Worm (Caenorhabditis elegans) whole organism, L1 larva: ENCODE measurements around the gene C02D5.2.

ENCODE experiments used
- aly-2 ChIP-seq: fragments of 150-350 bp; optimal IDR thresholded peaks from 2 replicates; lab custom pipeline; 2014; ENCODE audit warnings: missing biosample characterization, missing genetic modification characterization
- blmp-1 ChIP-seq: fragments of 150-350 bp; optimal IDR thresholded peaks from 2 replicates; lab custom pipeline; 2014; ENCODE audit warnings: missing biosample characterization, missing genetic modification characterization
- dsc-1 ChIP-seq: sonication (generic microtip); optimal IDR thresholded peaks from 2 replicates; lab custom pipeline; 2016; ENCODE audit warnings: mild to moderate bottlenecking, missing genetic modification characterization, missing compliant biosample characterization
- egl-13 ChIP-seq: sonication (generic microtip); optimal IDR thresholded peaks from 2 replicates; lab custom pipeline; 2016; ENCODE audit warnings: missing genotype, missing genetic modification reagents, missing genetic modification characterization, missing compliant biosample characterization
- egl-27 ChIP-seq, 2 experiments: fragments of 150-350 bp in 1 of 2; sonication (generic microtip); optimal IDR thresholded peaks; 3 replicates each; lab custom pipeline; 2017 to 2018; ENCODE audit warnings: missing biosample characterization in 2 of 2, missing genetic modification characterization in 2 of 2, missing genetic modification reagents in 2 of 2
- elt-2 ChIP-seq: sonication (generic microtip); optimal IDR thresholded peaks from 2 replicates; lab custom pipeline; 2016; ENCODE audit warnings: missing genetic modification characterization, mild to moderate bottlenecking, inconsistent platforms, missing compliant biosample characterization, missing genetic modification reagents
- fkh-8 ChIP-seq: sonication (generic microtip); optimal IDR thresholded peaks from 2 replicates; lab custom pipeline; 2016; ENCODE audit warnings: mild to moderate bottlenecking, missing genetic modification characterization, missing compliant biosample characterization
- grh-1 ChIP-seq: fragments of 200-800 bp; sonication (Bioruptor generic); IDR thresholded peaks from 2 replicates; pipeline ENCODE4 v1.3.6; 2022; ENCODE audit warnings: missing genetic modification reagents, missing genetic modification characterization, missing compliant biosample characterization
- hlh-17 ChIP-seq: fragments of 200-800 bp; sonication (Bioruptor generic); optimal IDR thresholded peaks from 2 replicates; lab custom pipeline; 2018; ENCODE audit warnings: missing genetic modification characterization, mild to moderate bottlenecking, missing compliant biosample characterization, moderate library complexity, borderline replicate concordance
- hpl-2 ChIP-seq: fragments of 150-350 bp; optimal IDR thresholded peaks from 2 replicates; lab custom pipeline; 2014; ENCODE audit warnings: missing biosample characterization, missing genetic modification reagents, missing genetic modification characterization
- isw-1 ChIP-seq: fragments of 200-800 bp; sonication (Bioruptor generic); IDR thresholded peaks from 2 replicates; pipeline ENCODE4 v1.3.6; 2022; ENCODE audit warnings: missing genetic modification characterization, missing compliant biosample characterization
- jun-1 ChIP-seq: fragments of 150-350 bp; optimal IDR thresholded peaks from 2 replicates; lab custom pipeline; 2014; ENCODE audit warnings: missing biosample characterization, missing genetic modification reagents, missing genetic modification characterization
- lin-14 ChIP-seq: fragments of 200-800 bp; sonication (Bioruptor generic); optimal IDR thresholded peaks from 2 replicates; lab custom pipeline; 2018; ENCODE audit warnings: mild to moderate bottlenecking, missing genetic modification characterization, moderate library complexity, missing compliant biosample characterization
- lin-39 ChIP-seq: fragments of 150-350 bp; optimal IDR thresholded peaks from 2 replicates; lab custom pipeline; 2014; ENCODE audit warnings: missing biosample characterization, missing genetic modification reagents, missing genetic modification characterization
- mab-9 ChIP-seq: fragments of 200-800 bp; sonication (Bioruptor generic); IDR thresholded peaks from 2 replicates; pipeline ENCODE4 v1.3.6; 2022; ENCODE audit warnings: missing genetic modification reagents, missing genetic modification characterization, missing compliant biosample characterization
- mep-1 ChIP-seq: fragments of 150-350 bp; optimal IDR thresholded peaks from 2 replicates; lab custom pipeline; 2014; ENCODE audit warnings: missing biosample characterization, missing genetic modification characterization
- nhr-12 ChIP-seq: sonication (generic microtip); optimal IDR thresholded peaks from 2 replicates; lab custom pipeline; 2017; ENCODE audit warnings: missing biosample characterization, missing genetic modification characterization
- nhr-19 ChIP-seq: fragments of 200-800 bp; sonication (Bioruptor generic); conservative IDR thresholded peaks from 2 replicates; pipeline ENCODE4 v1.3.6; 2022; ENCODE audit warnings: missing genetic modification characterization, missing compliant biosample characterization
- nhr-237 ChIP-seq: fragments of 150-350 bp; optimal IDR thresholded peaks from 2 replicates; lab custom pipeline; 2014; ENCODE audit warnings: missing biosample characterization, missing genetic modification characterization
- nhr-28 ChIP-seq: fragments of 150-350 bp; optimal IDR thresholded peaks from 2 replicates; lab custom pipeline; 2014; ENCODE audit warnings: missing biosample characterization, missing genetic modification characterization
- nhr-47 ChIP-seq: sonication (generic microtip); optimal IDR thresholded peaks from 2 replicates; lab custom pipeline; 2016; ENCODE audit warnings: mild to moderate bottlenecking, missing genetic modification characterization, moderate library complexity, missing compliant biosample characterization
- nhr-76 ChIP-seq: sonication (generic microtip); optimal IDR thresholded peaks from 2 replicates; lab custom pipeline; 2017; ENCODE audit warnings: missing biosample characterization, missing genetic modification characterization
- nhr-85 ChIP-seq: sonication (generic microtip); peaks from one replicate; lab custom pipeline; 2016; ENCODE audit warnings: missing genetic modification characterization, inconsistent platforms, missing compliant biosample characterization
- pag-3 ChIP-seq: sonication (generic microtip); optimal IDR thresholded peaks from 2 replicates; lab custom pipeline; 2017; ENCODE audit warnings: missing genetic modification characterization, mild to moderate bottlenecking, missing compliant biosample characterization, antibody characterized with exemption, borderline replicate concordance; ENCODE audit not compliant: insufficient read depth
- pqm-1 ChIP-seq: sonication (generic microtip); optimal IDR thresholded peaks from 3 replicates; lab custom pipeline; 2017; ENCODE audit warnings: missing biosample characterization, missing genetic modification characterization
- swsn-7 ChIP-seq: sonication (generic microtip); optimal IDR thresholded peaks from 2 replicates; lab custom pipeline; 2016; ENCODE audit warnings: missing genetic modification characterization, missing compliant biosample characterization
- tbx-2 ChIP-seq: sonication (generic microtip); optimal IDR thresholded peaks from 2 replicates; lab custom pipeline; 2016; ENCODE audit warnings: missing genetic modification characterization, missing compliant biosample characterization
- unc-130 ChIP-seq: fragments of 150-350 bp; optimal IDR thresholded peaks from 2 replicates; lab custom pipeline; 2017; ENCODE audit warnings: missing biosample characterization, missing genetic modification characterization, inconsistent platforms
- unc-30 ChIP-seq: sonication (generic microtip); optimal IDR thresholded peaks from 2 replicates; lab custom pipeline; 2017; ENCODE audit warnings: missing biosample characterization, missing genetic modification characterization
- unc-62 ChIP-seq: fragments of 150-350 bp; optimal IDR thresholded peaks from 2 replicates; lab custom pipeline; 2014; ENCODE audit warnings: missing biosample characterization, missing genetic modification reagents, missing genetic modification characterization
- unc-98 ChIP-seq: fragments of 200-800 bp; sonication (Bioruptor generic); IDR thresholded peaks from 2 replicates; pipeline ENCODE4 v1.3.6; 2022; ENCODE audit warnings: missing genetic modification characterization, missing compliant biosample characterization
- xbp-1 ChIP-seq: sonication (generic microtip); optimal IDR thresholded peaks from 2 replicates; lab custom pipeline; 2016; ENCODE audit warnings: missing genetic modification characterization, missing compliant biosample characterization
- zag-1 ChIP-seq: fragments of 150-350 bp; optimal IDR thresholded peaks from 2 replicates; lab custom pipeline; 2014; ENCODE audit warnings: missing biosample characterization, missing genetic modification characterization

Gene C02D5.2

ce11 chrIII:8589195-8589594 is 32.1 kb downstream of the C02D5.2 start, which contains the start of gene fip-3:
Gene fip-3, minus strand, starts transcription at chrIII:8589488.
- TF ChIP-seq jun-1 (tag; lab: Kevin White, UChicago): no peak
- TF ChIP-seq nhr-85: no peak
- TF ChIP-seq lin-14: no peak

- TF ChIP-seq unc-130 (tag; lab: Kevin White, UChicago) (no peak), mep-1 (tag; lab: Kevin White, UChicago) (no peak), unc-98 (GFP tag; lab: Robert Waterston, UW) (no peak), aly-2 (no peak), blmp-1 (tag; lab: Kevin White, UChicago) (no peak), nhr-19 (no peak), pqm-1 (tag; lab: Kevin White, UChicago) (no peak), isw-1 (GFP tag; lab: Robert Waterston, UW) (no peak), unc-62 (GFP tag; lab: Kevin White, UChicago) (no peak), egl-13 (tag; lab: Kevin White, UChicago) (no peak), xbp-1 (tag; lab: Kevin White, UChicago) (no peak), hpl-2 (GFP tag; lab: Kevin White, UChicago) (no peak), grh-1 (no peak), nhr-28 (tag; lab: Kevin White, UChicago) (no peak), nhr-47 (tag; lab: Kevin White, UChicago) (no peak), swsn-7 (tag; lab: Kevin White, UChicago) (no peak), dsc-1 (no peak), zag-1 (tag; lab: Kevin White, UChicago) (no peak), lin-39 (tag; lab: Kevin White, UChicago) (no peak)
Measured at ce11 chrIII:8590882-8591281, 33.7 kb downstream of the C02D5.2 start, which contains the start of gene fipr-16. Gene fipr-16, minus strand, starts transcription at chrIII:8590982.

- no peak for TF ChIP-seq isw-1 (GFP tag; lab: Robert Waterston, UW)
- no peak for TF ChIP-seq xbp-1 (tag; lab: Kevin White, UChicago)
- no peak for TF ChIP-seq nhr-85
- TF ChIP-seq zag-1 (tag; lab: Kevin White, UChicago): no peak
- no peak for TF ChIP-seq nhr-28 (tag; lab: Kevin White, UChicago)
- TF ChIP-seq unc-130 (tag; lab: Kevin White, UChicago): no peak
- TF ChIP-seq blmp-1 (tag; lab: Kevin White, UChicago): no peak
- TF ChIP-seq unc-30: no peak
- no peak for TF ChIP-seq egl-27 (tag; optimal IDR thresholded peaks at IDR 0.05; lab: Kevin White, UChicago)
- TF ChIP-seq mab-9 (GFP tag; lab: Robert Waterston, UW): no peak
- TF ChIP-seq pag-3 (tag; lab: Kevin White, UChicago): no peak
- no peak for TF ChIP-seq hlh-17 (GFP tag; lab: Kevin White, UChicago)
- TF ChIP-seq nhr-237 (tag; lab: Kevin White, UChicago): no peak
- no peak for TF ChIP-seq nhr-12 (tag; lab: Kevin White, UChicago)
- TF ChIP-seq jun-1 (tag; lab: Kevin White, UChicago): no peak
- no peak for TF ChIP-seq nhr-76 (tag; lab: Kevin White, UChicago)
- TF ChIP-seq fkh-8 (tag; lab: Kevin White, UChicago): no peak
- no peak for TF ChIP-seq aly-2
- TF ChIP-seq tbx-2 (tag; lab: Kevin White, UChicago): no peak
- TF ChIP-seq, all 84 proteins: peak for 0
Measured at ce11 chrIII:8593620-8594019, 36.5 kb downstream of the C02D5.2 start, which contains the start of gene C06E1.7. Gene C06E1.7, minus strand, starts transcription at chrIII:8593720.

ce11 chrIII:8594088-8594487 is 37.0 kb downstream of the C02D5.2 start:
- TF ChIP-seq lin-14: peak; percentile 7
- peak; percentile 75 for TF ChIP-seq elt-2
- no peak for TF ChIP-seq unc-30

DNA sequence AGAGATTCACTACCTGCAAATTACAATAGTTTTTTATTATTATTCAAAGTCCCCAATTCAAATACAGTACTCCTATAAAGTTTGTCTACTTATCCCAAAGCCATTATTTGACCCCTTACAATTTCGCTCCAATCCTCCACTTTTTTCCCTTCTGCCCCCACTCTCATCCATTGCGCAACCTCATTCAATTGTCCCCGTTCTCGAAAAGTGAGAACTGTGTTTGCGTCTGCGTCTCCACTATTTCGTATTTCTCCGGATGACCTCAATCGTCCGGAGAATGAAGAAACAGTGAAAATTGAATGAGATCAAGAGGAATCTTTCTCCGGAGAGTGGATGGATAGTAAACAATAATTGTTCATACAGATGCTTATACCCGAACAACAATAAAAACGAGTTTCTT is 39.6 kb downstream of the C02D5.2 start:
- TF ChIP-seq zag-1 (tag; lab: Kevin White, UChicago) (no peak), blmp-1 (tag; lab: Kevin White, UChicago) (peak; percentile 97)
